Worm (Caenorhabditis elegans) whole organism, L4 larva: ENCODE results near the gene ugt-39.

Source experiments
- D1046.2 ChIP-seq: fragments of 200-800 bp; sonication (Bioruptor generic); IDR thresholded peaks from 2 replicates; pipeline ENCODE4 v1.3.6; 2022; ENCODE audit warnings: missing genetic modification characterization, missing compliant biosample characterization
- F26F4.8 ChIP-seq: fragments of 200-800 bp; sonication (Bioruptor generic); conservative IDR thresholded peaks from 2 replicates; pipeline ENCODE4 v1.3.6; 2022; ENCODE audit warnings: missing genetic modification characterization, missing compliant biosample characterization
- F37D6.2 ChIP-seq: sonication (generic microtip); optimal IDR thresholded peaks from 2 replicates; lab custom pipeline; 2016; ENCODE audit warnings: mild to moderate bottlenecking, missing genetic modification characterization, missing compliant biosample characterization
- F44E2.7 ChIP-seq: fragments of 200-800 bp; sonication (Bioruptor generic); IDR thresholded peaks from 2 replicates; pipeline ENCODE4 v2.1.2; 2022; ENCODE audit warnings: missing genetic modification characterization, missing compliant biosample characterization
- F49E8.2 ChIP-seq: sonication (generic microtip); optimal IDR thresholded peaks from 2 replicates; lab custom pipeline; 2016; ENCODE audit warnings: missing compliant biosample characterization, mild to moderate bottlenecking, missing genetic modification characterization, borderline replicate concordance
- T20F7.1 ChIP-seq: fragments of 200-800 bp; sonication (Bioruptor generic); optimal IDR thresholded peaks from 2 replicates; lab custom pipeline; 2018; ENCODE audit warnings: mild to moderate bottlenecking, missing genetic modification characterization, missing compliant biosample characterization
- T26A8.4 ChIP-seq: fragments of 200-800 bp; sonication (Bioruptor generic); IDR thresholded peaks from 2 replicates; pipeline ENCODE4 v1.3.6; 2022; ENCODE audit warnings: missing genetic modification characterization, missing compliant biosample characterization
- aha-1 ChIP-seq: fragments of 150-350 bp; peaks from one replicate; lab custom pipeline; 2014; ENCODE audit warnings: missing biosample characterization, missing genetic modification characterization
- attf-4 ChIP-seq: sonication (generic microtip); optimal IDR thresholded peaks from 3 replicates; lab custom pipeline; 2017; ENCODE audit warnings: missing biosample characterization, missing genetic modification characterization
- ceh-20 ChIP-seq: fragments of 200-800 bp; sonication (Bioruptor generic); IDR thresholded peaks from 2 replicates; pipeline ENCODE4 v1.3.6; 2022; ENCODE audit warnings: missing genetic modification reagents, missing genetic modification characterization, missing compliant biosample characterization
- ceh-62 ChIP-seq: sonication (generic microtip); optimal IDR thresholded peaks from 2 replicates; lab custom pipeline; 2017; ENCODE audit warnings: missing biosample characterization, missing genetic modification characterization
- ceh-82 ChIP-seq: sonication (generic microtip); optimal IDR thresholded peaks from 2 replicates; lab custom pipeline; 2017; ENCODE audit warnings: missing biosample characterization, missing genetic modification characterization
- daf-12 ChIP-seq: fragments of 150-350 bp; optimal IDR thresholded peaks from 2 replicates; lab custom pipeline; 2014; ENCODE audit warnings: missing biosample characterization, missing genetic modification reagents, missing genetic modification characterization
- daf-16 ChIP-seq, 3 experiments: sonication (generic microtip); optimal IDR thresholded peaks; 2 replicates each; lab custom pipeline; 2016 to 2017; ENCODE audit warnings: missing genetic modification characterization in 3 of 3, missing genetic modification reagents in 3 of 3, mild to moderate bottlenecking in 2 of 3, missing compliant biosample characterization in 2 of 3, missing biosample characterization in 1 of 3, moderate library complexity in 1 of 3
- dmd-6 ChIP-seq: fragments of 200-800 bp; sonication (Bioruptor generic); IDR thresholded peaks from 2 replicates; pipeline ENCODE4 v1.3.6; 2022; ENCODE audit warnings: missing genetic modification reagents, missing genetic modification characterization, missing compliant biosample characterization
- dmd-9 ChIP-seq: fragments of 200-800 bp; sonication (Bioruptor generic); IDR thresholded peaks from 2 replicates; pipeline ENCODE4 v1.3.6; 2022; ENCODE audit warnings: missing genetic modification reagents, missing genetic modification characterization, missing compliant biosample characterization
- dpl-1 ChIP-seq: fragments of 150-350 bp; optimal IDR thresholded peaks from 2 replicates; lab custom pipeline; 2014; ENCODE audit warnings: missing biosample characterization, missing genetic modification reagents, missing genetic modification characterization
- duxl-1 ChIP-seq: sonication (generic microtip); optimal IDR thresholded peaks from 2 replicates; lab custom pipeline; 2016; ENCODE audit warnings: mild to moderate bottlenecking, missing genetic modification characterization, moderate library complexity, missing compliant biosample characterization; ENCODE audit not compliant: poor library complexity
- dve-1 ChIP-seq: sonication (generic microtip); optimal IDR thresholded peaks from 2 replicates; lab custom pipeline; 2017; ENCODE audit warnings: antibody characterized with exemption, mild to moderate bottlenecking, missing genetic modification characterization, missing compliant biosample characterization; ENCODE audit not compliant: insufficient read depth
- egl-27 ChIP-seq: sonication (generic microtip); optimal IDR thresholded peaks from 3 replicates; lab custom pipeline; 2017; ENCODE audit warnings: missing biosample characterization, missing genetic modification reagents, missing genetic modification characterization
- fkh-10 ChIP-seq: fragments of 150-350 bp; optimal IDR thresholded peaks from 2 replicates; lab custom pipeline; 2014; ENCODE audit warnings: missing biosample characterization, missing genetic modification reagents, missing genetic modification characterization
- hif-1 ChIP-seq, 2 experiments: sonication (generic microtip); optimal IDR thresholded peaks; 2 replicates each; lab custom pipeline; 2016 to 2017; ENCODE audit warnings: missing compliant biosample characterization in 2 of 2, missing genetic modification characterization in 2 of 2, missing genetic modification reagents in 2 of 2, missing genotype in 2 of 2, mild to moderate bottlenecking in 1 of 2
- hmg-1.1 ChIP-seq: fragments of 200-800 bp; sonication (Bioruptor generic); IDR thresholded peaks from 2 replicates; pipeline ENCODE4 v1.3.6; 2022; ENCODE audit warnings: missing genetic modification reagents, missing genetic modification characterization, missing compliant biosample characterization
- jun-1 ChIP-seq: fragments of 150-350 bp; optimal IDR thresholded peaks from 2 replicates; lab custom pipeline; 2014; ENCODE audit warnings: missing biosample characterization, missing genetic modification reagents, missing genetic modification characterization
- lin-13 ChIP-seq: fragments of 150-350 bp; optimal IDR thresholded peaks from 2 replicates; lab custom pipeline; 2014; ENCODE audit warnings: missing biosample characterization, missing genetic modification reagents, missing genetic modification characterization
- lin-15B ChIP-seq: fragments of 150-350 bp; sonication (generic microtip); optimal IDR thresholded peaks from 3 replicates; lab custom pipeline; 2014; ENCODE audit warnings: missing biosample characterization, missing genetic modification characterization
- lin-38 ChIP-seq: fragments of 200-800 bp; sonication (Bioruptor generic); IDR thresholded peaks from 2 replicates; pipeline ENCODE4 v1.3.6; 2022; ENCODE audit warnings: missing genetic modification reagents, missing genetic modification characterization, missing compliant biosample characterization
- lin-39 ChIP-seq: fragments of 150-350 bp; optimal IDR thresholded peaks from 2 replicates; lab custom pipeline; 2014; ENCODE audit warnings: missing biosample characterization, missing genetic modification reagents, missing genetic modification characterization
- madf-5 ChIP-seq, 2 experiments: fragments of 200-800 bp; sonication (Bioruptor generic); IDR thresholded peaks; 2 replicates each; pipeline ENCODE4 v1.3.6; 2022; ENCODE audit warnings: missing compliant biosample characterization in 2 of 2, missing genetic modification characterization in 2 of 2
- madf-9 ChIP-seq: fragments of 200-800 bp; sonication (Bioruptor generic); conservative IDR thresholded peaks from 2 replicates; pipeline ENCODE4 v1.3.6; 2022; ENCODE audit warnings: missing genetic modification reagents, missing genetic modification characterization, missing compliant biosample characterization
- mdl-1 ChIP-seq, 2 experiments: fragments of 150-350 bp in 1 of 2; sonication (generic microtip) in 1 of 2; optimal IDR thresholded peaks; 2 replicates each; lab custom pipeline; 2014 to 2017; ENCODE audit warnings: missing biosample characterization in 2 of 2, missing genetic modification characterization in 2 of 2
- mes-2 ChIP-seq: sonication (generic microtip); optimal IDR thresholded peaks from 2 replicates; lab custom pipeline; 2016; ENCODE audit warnings: missing genotype, mild to moderate bottlenecking, missing genetic modification characterization, missing compliant biosample characterization; ENCODE audit not compliant: poor library complexity, severe bottlenecking
- mxl-2 ChIP-seq: fragments of 200-800 bp; sonication (Bioruptor generic); conservative IDR thresholded peaks from 2 replicates; pipeline ENCODE4 v1.3.6; 2022; ENCODE audit warnings: missing genetic modification reagents, missing genetic modification characterization, missing compliant biosample characterization
- mxl-3 ChIP-seq: fragments of 200-800 bp; sonication (Bioruptor generic); optimal IDR thresholded peaks from 2 replicates; lab custom pipeline; 2018; ENCODE audit warnings: mild to moderate bottlenecking, missing genetic modification characterization, missing compliant biosample characterization
- nhr-28 ChIP-seq: fragments of 150-350 bp; optimal IDR thresholded peaks from 2 replicates; lab custom pipeline; 2014; ENCODE audit warnings: missing biosample characterization, missing genetic modification characterization
- nhr-6 ChIP-seq: fragments of 150-350 bp; optimal IDR thresholded peaks from 2 replicates; lab custom pipeline; 2014; ENCODE audit warnings: missing biosample characterization, missing genetic modification characterization
- nhr-77 ChIP-seq: fragments of 150-350 bp; optimal IDR thresholded peaks from 2 replicates; lab custom pipeline; 2014; ENCODE audit warnings: missing biosample characterization, missing genetic modification characterization
- php-3 ChIP-seq: fragments of 200-800 bp; sonication (Bioruptor generic); IDR thresholded peaks from 2 replicates; pipeline ENCODE4 v1.3.6; 2022; ENCODE audit warnings: missing genetic modification reagents, missing genetic modification characterization, missing compliant biosample characterization
- pqm-1 ChIP-seq: sonication (generic microtip); optimal IDR thresholded peaks from 2 replicates; lab custom pipeline; 2017; ENCODE audit warnings: missing biosample characterization, missing genetic modification characterization
- rbr-2 ChIP-seq: sonication (generic microtip); optimal IDR thresholded peaks from 2 replicates; lab custom pipeline; 2016; ENCODE audit warnings: missing genotype, missing genetic modification characterization, missing compliant biosample characterization
- saeg-2 ChIP-seq: fragments of 200-800 bp; sonication (Bioruptor generic); IDR thresholded peaks from 2 replicates; pipeline ENCODE4 v1.3.6; 2022; ENCODE audit warnings: missing genetic modification reagents, missing genetic modification characterization, missing compliant biosample characterization
- set-16 ChIP-seq: fragments of 200-800 bp; sonication (Bioruptor generic); IDR thresholded peaks from 2 replicates; pipeline ENCODE4 v1.3.6; 2022; ENCODE audit warnings: missing genetic modification reagents, missing genetic modification characterization, missing compliant biosample characterization
- skn-1 ChIP-seq: fragments of 150-350 bp; optimal IDR thresholded peaks from 2 replicates; lab custom pipeline; 2014; ENCODE audit warnings: missing biosample characterization, missing genetic modification characterization
- snpc-1.2 ChIP-seq: fragments of 200-800 bp; sonication (Bioruptor generic); IDR thresholded peaks from 2 replicates; pipeline ENCODE4 v1.3.6; 2022; ENCODE audit warnings: missing genetic modification reagents, missing genetic modification characterization, missing compliant biosample characterization
- snpc-4 ChIP-seq: fragments of 150-350 bp; optimal IDR thresholded peaks from 2 replicates; lab custom pipeline; 2014; ENCODE audit warnings: missing biosample characterization, missing genetic modification characterization
- tag-97 ChIP-seq: fragments of 200-800 bp; sonication (Bioruptor generic); IDR thresholded peaks from 2 replicates; pipeline ENCODE4 v1.3.6; 2022; ENCODE audit warnings: missing genetic modification characterization, missing compliant biosample characterization
- unc-62 ChIP-seq, 3 experiments: fragments of 150-350 bp in 1 of 3; sonication (generic microtip); optimal IDR thresholded peaks in 2 of 3; peaks in 1 of 3; 1 replicate in 1 of 3; 2 replicates in 2 of 3; lab custom pipeline; 2014 to 2017; ENCODE audit warnings: missing biosample characterization in 3 of 3, missing genetic modification characterization in 3 of 3, missing genetic modification reagents in 3 of 3, missing genotype in 1 of 3
- vab-7 ChIP-seq: fragments of 200-800 bp; sonication (Bioruptor generic); IDR thresholded peaks from 2 replicates; pipeline ENCODE4 v1.3.6; 2022; ENCODE audit warnings: missing genetic modification reagents, missing genetic modification characterization, missing compliant biosample characterization
- zfp-2 ChIP-seq: sonication (generic microtip); optimal IDR thresholded peaks from 2 replicates; lab custom pipeline; 2016; ENCODE audit warnings: mild to moderate bottlenecking, missing genetic modification characterization, missing compliant biosample characterization

ugt-39 gene

ce11 chrV:7196498-7196966 is 39.6 kb downstream of the ugt-39 start, which contains the start of gene F09G2.2 (continued):
- TF ChIP-seq F37D6.2 (tag; lab: Kevin White, UChicago) (peak; percentile 31), T20F7.1 (no peak), saeg-2 (GFP tag; lab: Robert Waterston, UW) (no peak), vab-7 (GFP tag; lab: Robert Waterston, UW) (0 out of 2 replicates have a peak, but pooled peaks have one; percentile 14), dmd-6 (GFP tag; lab: Robert Waterston, UW) (peak; percentile 97), lin-15B (tag; lab: Kevin White, UChicago) (peak; percentile 28), daf-12 (tag; lab: Kevin White, UChicago) (no peak), ceh-20 (GFP tag; lab: Robert Waterston, UW) (peak; percentile 88), lin-13 (GFP tag; lab: Kevin White, UChicago) (peak; percentile 90), nhr-77 (tag; lab: Kevin White, UChicago) (peak; percentile 92), set-16 (GFP tag; lab: Robert Waterston, UW) (peak; percentile 61), php-3 (GFP tag; lab: Robert Waterston, UW) (peak; percentile 46; the same call in 1 of the 2 replicates), fkh-10 (GFP tag; lab: Kevin White, UChicago) (peak; percentile 70), mdl-1 (tag; optimal IDR thresholded peaks at IDR 0.05; lab: Kevin White, UChicago) (peak in 1 of 2 experiments; percentile 65), nhr-6 (peak; percentile 83), D1046.2 (GFP tag; lab: Robert Waterston, UW) (0 out of 2 replicates have a peak, but pooled peaks have one; percentile 44), aha-1 (tag; lab: Kevin White, UChicago) (peak; percentile 99), nhr-28 (tag; lab: Kevin White, UChicago) (peak; percentile 81), mxl-3 (GFP tag; lab: Kevin White, UChicago) (peak; percentile 43), lin-38 (GFP tag; lab: Robert Waterston, UW) (peak; percentile 87), skn-1 (no peak), snpc-4 (tag; lab: Kevin White, UChicago) (peak; percentile 24), attf-4 (tag; lab: Kevin White, UChicago) (no peak), mxl-2 (GFP tag; lab: Robert Waterston, UW) (0 out of 2 replicates have a peak, but pooled peaks have one; percentile 36), unc-62 (GFP tag; optimal IDR thresholded peaks at IDR 0.05 in 1 of 2; lab: Kevin White, UChicago) (peak in 1 of 2 experiments; percentile 98), unc-62 (tag; optimal IDR thresholded peaks at IDR 0.05; lab: Kevin White, UChicago) (no peak), hmg-1.1 (GFP tag; lab: Robert Waterston, UW) (peak; percentile 89), daf-16 (GFP tag; optimal IDR thresholded peaks at IDR 0.05; lab: Kevin White, UChicago) (peak; percentile 52 to 69), daf-16 (tag; optimal IDR thresholded peaks at IDR 0.05; lab: Kevin White, UChicago) (peak; percentile 83), zfp-2 (tag; lab: Kevin White, UChicago) (peak; percentile 98), ceh-82 (tag; lab: Kevin White, UChicago) (no peak), pqm-1 (tag; lab: Kevin White, UChicago) (no peak), egl-27 (no peak), madf-9 (GFP tag; lab: Robert Waterston, UW) (peak; percentile 73), hif-1 (tag; optimal IDR thresholded peaks at IDR 0.05; lab: Kevin White, UChicago) (peak in 1 of 2 experiments; percentile 78), lin-39 (tag; lab: Kevin White, UChicago) (no peak), dmd-9 (0 out of 2 replicates have a peak, but pooled peaks have one; percentile 45), rbr-2 (tag; lab: Kevin White, UChicago) (peak; percentile 90), snpc-1.2 (GFP tag; lab: Robert Waterston, UW) (peak; percentile 53; the same call in 1 of the 2 replicates), jun-1 (tag; lab: Kevin White, UChicago) (peak; percentile 76), dve-1 (peak; percentile 97), ceh-62 (tag; lab: Kevin White, UChicago) (no peak), tag-97 (GFP tag; lab: Robert Waterston, UW) (no peak), mes-2 (peak; percentile 91), duxl-1 (tag; lab: Kevin White, UChicago) (peak; percentile 77), T26A8.4 (peak; percentile 91), F26F4.8 (GFP tag; lab: Robert Waterston, UW) (no peak), F44E2.7 (no peak), F49E8.2 (no peak), madf-5 (GFP tag; IDR thresholded peaks at IDR 0.05; lab: Robert Waterston, UW) (no peak), dpl-1 (GFP tag; lab: Kevin White, UChicago) (peak; percentile 94)
